Worm (Caenorhabditis elegans): Measurements from ENCODE around the gene Y81G3A.4.
"Not testable (repeated sequence)": the region's sequence is repeated elsewhere in the genome, so short reads cannot be mapped to it uniquely, and the experiment has no call there.

Gene Y81G3A.4

DNA sequence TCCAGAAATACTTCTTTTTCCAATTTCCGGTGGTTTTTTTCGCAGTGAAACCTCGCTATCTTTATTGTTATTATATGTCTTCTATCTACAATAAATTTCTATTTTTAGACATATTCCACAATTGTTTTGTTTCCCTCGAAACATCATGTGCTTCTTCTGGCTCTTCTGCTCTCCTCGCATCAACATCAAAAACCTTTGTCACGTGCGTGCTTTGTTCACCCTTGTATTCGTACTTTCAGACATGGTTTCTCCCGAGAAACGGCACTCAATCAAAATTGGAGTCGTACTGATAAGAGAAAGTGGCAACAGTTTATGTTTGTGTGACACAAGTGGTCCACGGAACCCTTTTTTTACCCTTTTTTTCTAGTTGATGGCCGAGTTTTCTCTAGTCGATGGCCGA lies 13.5 kb upstream of the Y81G3A.4 start:
- TF ChIP-seq pha-4 (tag; optimal IDR thresholded peaks at IDR 0.05) (peak; percentile 65), ceh-9 (tag; optimal IDR thresholded peaks at IDR 0.05) (no peak), elt-2 (tag; optimal IDR thresholded peaks at IDR 0.05) (peak; percentile 98), nhr-77 (tag; optimal IDR thresholded peaks at IDR 0.05) (no peak), nhr-76 (tag; optimal IDR thresholded peaks at IDR 0.05) (no peak), jun-1 (tag; optimal IDR thresholded peaks at IDR 0.05) (peak; percentile 56), pqm-1 (tag; optimal IDR thresholded peaks at IDR 0.05) (peak; percentile 97)

DNA sequence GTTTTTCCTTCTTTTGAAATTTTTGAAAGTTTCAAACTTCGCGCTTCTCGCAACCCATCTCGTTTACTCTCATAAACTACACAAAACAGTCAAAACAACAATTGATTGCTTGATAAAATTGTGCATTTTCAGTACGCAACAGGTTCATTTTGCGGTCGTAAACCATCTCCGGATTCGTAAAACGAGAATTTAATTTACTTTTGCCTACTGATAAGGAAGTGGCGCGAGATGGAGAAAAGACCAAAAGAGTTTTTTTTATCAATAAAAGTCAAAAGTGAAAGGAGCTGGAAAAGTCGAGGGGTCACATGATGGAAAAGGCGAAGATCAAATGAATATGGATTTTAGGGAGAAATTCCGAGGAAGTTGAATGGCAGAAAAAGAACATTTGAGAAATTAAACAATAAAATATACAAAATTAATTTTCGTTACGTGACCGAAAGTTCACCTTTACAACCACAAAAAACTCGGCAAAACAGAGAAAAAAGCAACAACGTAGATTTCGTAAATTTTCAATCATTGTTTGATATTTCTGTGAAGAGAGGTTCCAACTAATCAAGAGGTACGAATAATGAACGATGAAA lies 12.3 kb upstream of the Y81G3A.4 start, which contains the start of gene F42G4.6:
TSS of gene F42G4.6 (plus strand) at position 531 of the 581 bp plus-strand sequence.
- peak; percentile 83 for TF ChIP-seq pqm-1 (tag; optimal IDR thresholded peaks at IDR 0.05)
- peak; percentile 95 for TF ChIP-seq elt-2 (tag; optimal IDR thresholded peaks at IDR 0.05)
- no peak for TF ChIP-seq eor-1 (tag; optimal IDR thresholded peaks at IDR 0.05)
- no peak for TF ChIP-seq nhr-25 (tag; optimal IDR thresholded peaks at IDR 0.05)
- no peak for TF ChIP-seq daf-12 (tag; optimal IDR thresholded peaks at IDR 0.05)
- TF ChIP-seq sea-2 (GFP tag; optimal IDR thresholded peaks at IDR 0.05) = no peak
- TF ChIP-seq lin-39 (tag; optimal IDR thresholded peaks at IDR 0.05) = no peak
- no peak for TF ChIP-seq elt-3 (tag; optimal IDR thresholded peaks at IDR 0.05)
- TF ChIP-seq ZK546.5 (tag; optimal IDR thresholded peaks at IDR 0.05) = no peak
- no peak for TF ChIP-seq nhr-12 (tag; optimal IDR thresholded peaks at IDR 0.05)
- no peak for TF ChIP-seq ceh-82 (tag; optimal IDR thresholded peaks at IDR 0.05)
- no peak for TF ChIP-seq fkh-10 (GFP tag; optimal IDR thresholded peaks at IDR 0.05)
- TF ChIP-seq pha-4 (tag; optimal IDR thresholded peaks at IDR 0.05) = peak; percentile 61
- no peak for TF ChIP-seq jun-1 (tag; optimal IDR thresholded peaks at IDR 0.05)
- no peak for TF ChIP-seq egl-5 (tag; optimal IDR thresholded peaks at IDR 0.05)

DNA sequence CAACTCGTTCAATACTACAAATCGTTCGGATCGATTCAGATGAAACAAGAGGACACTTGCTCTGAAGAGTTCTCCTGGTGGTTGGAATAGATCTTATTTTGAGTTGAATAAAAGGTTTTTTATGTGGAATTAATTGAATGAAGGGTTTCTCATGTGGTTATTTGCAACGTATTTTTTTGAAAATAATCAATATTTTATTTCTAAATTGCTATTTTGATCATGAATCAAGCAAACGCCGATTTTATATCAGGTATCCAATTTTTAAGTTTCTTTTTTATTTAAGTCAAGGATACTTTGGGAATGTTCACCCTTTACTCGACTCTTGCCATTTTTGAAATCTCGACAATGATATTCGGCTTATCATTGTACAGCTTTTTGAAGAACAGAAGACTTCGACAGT lies 10.6 kb upstream of the Y81G3A.4 start, which contains the start of gene Y81G3A.2:
TSS of gene Y81G3A.2 (plus strand) at position 301 of the 400 bp plus-strand sequence.
- TF ChIP-seq elt-1, nhr-23, unc-39 (tag; optimal IDR thresholded peaks at IDR 0.05): not testable (repeated sequence)

DNA sequence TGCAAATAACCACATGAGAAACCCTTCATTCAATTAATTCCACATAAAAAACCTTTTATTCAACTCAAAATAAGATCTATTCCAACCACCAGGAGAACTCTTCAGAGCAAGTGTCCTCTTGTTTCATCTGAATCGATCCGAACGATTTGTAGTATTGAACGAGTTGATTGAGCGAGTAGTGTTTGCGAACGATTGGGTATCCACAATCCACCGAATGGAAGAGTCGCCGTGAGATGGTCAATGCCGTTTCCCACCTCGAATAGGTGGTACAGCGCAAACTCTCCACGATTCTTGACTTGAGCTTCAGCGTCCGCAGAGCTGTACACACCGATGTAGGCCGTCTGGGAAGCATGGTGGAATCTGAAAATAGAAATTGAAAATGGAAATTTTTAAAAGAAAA lies 8.8 kb upstream of the Y81G3A.4 start, which contains the start of gene Y81G3A.6:
TSS of gene Y81G3A.6 (minus strand) at position 101 of the 400 bp plus-strand sequence.
- not testable (repeated sequence) for TF ChIP-seq nhr-237, ceh-16, skn-1 (tag; optimal IDR thresholded peaks at IDR 0.05)

DNA sequence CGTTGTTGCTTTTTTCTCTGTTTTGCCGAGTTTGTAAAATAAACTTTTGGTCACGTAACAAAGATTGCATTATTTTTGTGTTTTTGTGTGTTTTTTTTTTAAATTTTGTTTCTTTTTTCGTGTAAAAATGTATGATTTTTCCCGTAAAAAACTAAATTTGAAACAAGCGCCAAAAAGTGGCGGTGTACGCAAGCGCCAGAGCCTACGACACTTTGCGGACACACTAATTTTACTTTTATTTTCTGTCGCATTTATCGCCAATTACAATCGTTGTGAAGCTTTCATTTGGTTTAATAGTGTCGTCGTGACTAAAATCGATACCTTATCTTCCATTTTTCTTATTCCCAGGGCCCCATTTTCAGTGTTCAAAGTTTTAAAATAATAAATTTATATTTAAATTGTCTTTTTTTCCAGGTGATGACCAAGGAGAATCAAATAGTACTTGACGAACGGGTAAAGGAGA lies 7.4 kb upstream of the Y81G3A.4 start, which contains the start of the genes Y81G3A.1 and gcn-2:
TSS of gene Y81G3A.1 (minus strand) at position 175 of the 463 bp plus-strand sequence.
TSS of gene gcn-2 (plus strand) at position 413 of the 463 bp plus-strand sequence.
- TF ChIP-seq lin-39 (tag; optimal IDR thresholded peaks at IDR 0.05) (peak; percentile 6), hmg-11 (tag; optimal IDR thresholded peaks at IDR 0.05) (peak; percentile 15), elt-3 (tag; optimal IDR thresholded peaks at IDR 0.05) (no peak), skn-1 (tag; optimal IDR thresholded peaks at IDR 0.05) (peak; percentile 19), unc-39 (tag; optimal IDR thresholded peaks at IDR 0.05) (no peak), snpc-4 (tag; optimal IDR thresholded peaks at IDR 0.05) (peak; percentile 40), nhr-67 (tag; optimal IDR thresholded peaks at IDR 0.05) (no peak), nhr-77 (tag; optimal IDR thresholded peaks at IDR 0.05) (no peak), R02D3.7 (tag; optimal IDR thresholded peaks at IDR 0.05) (peak; percentile 20), ZK546.5 (tag; optimal IDR thresholded peaks at IDR 0.05) (no peak), jun-1 (tag; optimal IDR thresholded peaks at IDR 0.05) (no peak)

DNA sequence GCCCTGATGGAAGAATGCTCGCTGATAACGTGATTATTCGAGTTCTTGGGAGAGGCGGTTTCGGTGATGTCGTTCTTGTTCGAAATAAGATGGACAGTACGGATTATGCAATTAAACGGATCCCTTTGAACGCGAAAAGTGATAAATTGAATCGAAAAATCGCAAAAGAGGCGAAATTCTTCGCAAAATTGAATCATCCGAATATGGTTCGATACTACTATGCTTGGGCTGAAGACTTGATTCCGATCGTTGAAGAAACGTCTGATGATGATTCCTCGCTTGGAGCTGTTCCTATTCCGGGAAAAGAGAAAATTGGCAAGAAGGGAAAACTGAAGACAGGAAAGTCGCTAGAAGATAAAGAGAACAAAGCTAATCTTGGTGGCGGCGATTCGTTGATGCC lies 5.3 kb upstream of the Y81G3A.4 start:
- no peak for TF ChIP-seq mml-1 (tag; optimal IDR thresholded peaks at IDR 0.05)

DNA sequence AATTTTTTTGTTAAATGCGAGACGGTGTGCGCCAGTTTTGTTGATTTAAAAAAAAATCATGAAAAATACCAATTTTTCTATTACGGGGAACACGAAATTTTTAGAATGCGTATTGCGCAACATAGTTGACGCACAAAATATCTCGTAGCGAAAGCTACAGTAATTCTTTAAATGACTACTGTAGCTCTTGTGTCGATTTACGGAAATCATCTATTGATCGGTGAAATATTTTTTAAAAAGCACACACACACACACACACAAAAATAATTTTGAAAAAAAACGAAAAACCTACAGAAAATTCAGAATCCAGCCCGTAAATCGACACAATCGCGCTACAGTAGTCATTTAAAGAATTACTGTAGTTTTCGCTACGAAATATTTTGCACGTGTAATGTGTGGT lies 634 bp downstream of the Y81G3A.4 start:
- no peak for TF ChIP-seq elt-1 (tag; optimal IDR thresholded peaks at IDR 0.05)
- no peak for TF ChIP-seq lsy-12 (tag; optimal IDR thresholded peaks at IDR 0.05)
- no peak for TF ChIP-seq nhr-12 (tag; optimal IDR thresholded peaks at IDR 0.05)
- no peak for TF ChIP-seq nhr-67 (tag; optimal IDR thresholded peaks at IDR 0.05)
- TF ChIP-seq mml-1 (tag; optimal IDR thresholded peaks at IDR 0.05) = no peak
- TF ChIP-seq nhr-76 (tag; optimal IDR thresholded peaks at IDR 0.05) = no peak
- no peak for TF ChIP-seq ceh-9 (tag; optimal IDR thresholded peaks at IDR 0.05)
- TF ChIP-seq hmg-11 (tag; optimal IDR thresholded peaks at IDR 0.05) = no peak
